Worm (Caenorhabditis elegans) whole organism, L3 larva: ENCODE data around the gene ajm-1.

Experiments used
- R02D3.7 ChIP-seq: fragments of 150-350 bp; optimal IDR thresholded peaks from 2 replicates; lab custom pipeline; 2014; ENCODE audit warnings: missing biosample characterization, missing genetic modification characterization
- ZK546.5 ChIP-seq: sonication (generic microtip); optimal IDR thresholded peaks from 2 replicates; lab custom pipeline; 2017; ENCODE audit warnings: missing biosample characterization, missing genetic modification characterization
- ama-1 ChIP-seq: fragments of 150-350 bp; optimal IDR thresholded peaks from 2 replicates; lab custom pipeline; 2018
- ceh-16 ChIP-seq: sonication (generic microtip); optimal IDR thresholded peaks from 2 replicates; lab custom pipeline; 2017; ENCODE audit warnings: missing biosample characterization, missing genetic modification characterization
- ceh-28 ChIP-seq: fragments of 150-350 bp; optimal IDR thresholded peaks from 2 replicates; lab custom pipeline; 2014; ENCODE audit warnings: missing biosample characterization, missing genetic modification reagents, missing genetic modification characterization
- ceh-82 ChIP-seq: fragments of 150-350 bp; optimal IDR thresholded peaks from 2 replicates; lab custom pipeline; 2014; ENCODE audit warnings: missing biosample characterization, missing genetic modification characterization
- ceh-9 ChIP-seq: sonication (generic microtip); optimal IDR thresholded peaks from 2 replicates; lab custom pipeline; 2018; ENCODE audit warnings: missing biosample characterization, missing genetic modification characterization
- egl-27 ChIP-seq: sonication (generic microtip); optimal IDR thresholded peaks from 4 replicates; lab custom pipeline; 2017; ENCODE audit warnings: missing biosample characterization, missing genetic modification reagents, missing genetic modification characterization
- egl-5 ChIP-seq: fragments of 150-350 bp; optimal IDR thresholded peaks from 2 replicates; lab custom pipeline; 2017; ENCODE audit warnings: missing biosample characterization, missing genetic modification reagents, missing genetic modification characterization, inconsistent platforms
- elt-1 ChIP-seq: fragments of 150-350 bp; optimal IDR thresholded peaks from 2 replicates; lab custom pipeline; 2014; ENCODE audit warnings: missing biosample characterization, missing genetic modification characterization
- elt-2 ChIP-seq: sonication (generic microtip); optimal IDR thresholded peaks from 2 replicates; lab custom pipeline; 2016; ENCODE audit warnings: missing genetic modification reagents, mild to moderate bottlenecking, missing genetic modification characterization, missing compliant biosample characterization
- elt-3 ChIP-seq, 3 experiments: fragments of 150-350 bp in 1 of 3; sonication (generic microtip) in 2 of 3; optimal IDR thresholded peaks; 2 replicates in 2 of 3; 4 replicates in 1 of 3; lab custom pipeline; 2014 to 2017; ENCODE audit warnings: missing biosample characterization in 3 of 3, missing genetic modification characterization in 3 of 3
- fkh-10 ChIP-seq: sonication (generic microtip); optimal IDR thresholded peaks from 2 replicates; lab custom pipeline; 2017; ENCODE audit warnings: missing biosample characterization, missing genetic modification reagents, missing genetic modification characterization
- fkh-2 ChIP-seq: fragments of 150-350 bp; optimal IDR thresholded peaks from 2 replicates; lab custom pipeline; 2014; ENCODE audit warnings: missing biosample characterization, missing genetic modification reagents, missing genetic modification characterization
- hmg-11 ChIP-seq: sonication (generic microtip); optimal IDR thresholded peaks from 2 replicates; lab custom pipeline; 2016; ENCODE audit warnings: missing genetic modification characterization, missing compliant biosample characterization
- jun-1 ChIP-seq: fragments of 150-350 bp; optimal IDR thresholded peaks from 2 replicates; lab custom pipeline; 2014; ENCODE audit warnings: missing biosample characterization, missing genetic modification reagents, missing genetic modification characterization
- lin-39 ChIP-seq: fragments of 150-350 bp; optimal IDR thresholded peaks from 2 replicates; lab custom pipeline; 2018; ENCODE audit warnings: missing biosample characterization, missing genetic modification reagents, missing genetic modification characterization
- mdl-1 ChIP-seq: fragments of 150-350 bp; optimal IDR thresholded peaks from 2 replicates; lab custom pipeline; 2014; ENCODE audit warnings: missing biosample characterization, missing genetic modification characterization
- nfya-1 ChIP-seq: sonication (generic microtip); optimal IDR thresholded peaks from 2 replicates; lab custom pipeline; 2017; ENCODE audit warnings: missing genetic modification characterization, mild to moderate bottlenecking, missing compliant biosample characterization, antibody characterized with exemption, moderate library complexity; ENCODE audit not compliant: insufficient read depth
- nhr-23 ChIP-seq: fragments of 150-350 bp; optimal IDR thresholded peaks from 2 replicates; lab custom pipeline; 2014; ENCODE audit warnings: missing biosample characterization, missing genetic modification reagents, missing genetic modification characterization
- nhr-237 ChIP-seq: fragments of 150-350 bp; optimal IDR thresholded peaks from 2 replicates; lab custom pipeline; 2014; ENCODE audit warnings: missing biosample characterization, missing genetic modification characterization
- nhr-25 ChIP-seq: sonication (generic microtip); optimal IDR thresholded peaks from 2 replicates; lab custom pipeline; 2017; ENCODE audit warnings: missing biosample characterization, missing genetic modification characterization
- nhr-28 ChIP-seq: fragments of 150-350 bp; optimal IDR thresholded peaks from 2 replicates; lab custom pipeline; 2014; ENCODE audit warnings: missing biosample characterization, missing genetic modification characterization
- nhr-43 ChIP-seq: sonication (generic microtip); optimal IDR thresholded peaks from 2 replicates; lab custom pipeline; 2016; ENCODE audit warnings: mild to moderate bottlenecking, missing genetic modification characterization, missing compliant biosample characterization; ENCODE audit not compliant: poor library complexity, severe bottlenecking
- nhr-67 ChIP-seq: fragments of 150-350 bp; optimal IDR thresholded peaks from 2 replicates; lab custom pipeline; 2014; ENCODE audit warnings: missing biosample characterization, missing genetic modification characterization
- nhr-76 ChIP-seq: fragments of 150-350 bp; sonication (generic microtip); optimal IDR thresholded peaks from 5 replicates; lab custom pipeline; 2014; ENCODE audit warnings: missing biosample characterization, missing genetic modification characterization
- nhr-77 ChIP-seq: fragments of 150-350 bp; optimal IDR thresholded peaks from 2 replicates; lab custom pipeline; 2014; ENCODE audit warnings: missing biosample characterization, missing genetic modification characterization
- pha-4 ChIP-seq: fragments of 150-350 bp; optimal IDR thresholded peaks from 2 replicates; lab custom pipeline; 2014; ENCODE audit warnings: missing biosample characterization, missing genetic modification reagents, missing genetic modification characterization
- pqm-1 ChIP-seq: fragments of 150-350 bp; optimal IDR thresholded peaks from 2 replicates; lab custom pipeline; 2017; ENCODE audit warnings: missing biosample characterization, missing genetic modification characterization, inconsistent platforms
- sea-2 ChIP-seq: fragments of 150-350 bp; sonication (generic microtip); optimal IDR thresholded peaks from 4 replicates; lab custom pipeline; 2014; ENCODE audit warnings: missing biosample characterization, missing genetic modification reagents, missing genetic modification characterization
- tbx-2 ChIP-seq: sonication (generic microtip); optimal IDR thresholded peaks from 2 replicates; lab custom pipeline; 2016; ENCODE audit warnings: mild to moderate bottlenecking, missing genetic modification characterization, missing compliant biosample characterization
- unc-39 ChIP-seq: sonication (generic microtip); optimal IDR thresholded peaks from 4 replicates; lab custom pipeline; 2017; ENCODE audit warnings: missing biosample characterization, missing genetic modification characterization
- unc-62 ChIP-seq: fragments of 150-350 bp; sonication (generic microtip); optimal IDR thresholded peaks from 4 replicates; lab custom pipeline; 2014; ENCODE audit warnings: missing biosample characterization, missing genetic modification reagents, missing genetic modification characterization
- ztf-4 ChIP-seq: fragments of 150-350 bp; optimal IDR thresholded peaks from 2 replicates; lab custom pipeline; 2014; ENCODE audit warnings: missing biosample characterization, missing genetic modification characterization

The ajm-1 gene

DNA sequence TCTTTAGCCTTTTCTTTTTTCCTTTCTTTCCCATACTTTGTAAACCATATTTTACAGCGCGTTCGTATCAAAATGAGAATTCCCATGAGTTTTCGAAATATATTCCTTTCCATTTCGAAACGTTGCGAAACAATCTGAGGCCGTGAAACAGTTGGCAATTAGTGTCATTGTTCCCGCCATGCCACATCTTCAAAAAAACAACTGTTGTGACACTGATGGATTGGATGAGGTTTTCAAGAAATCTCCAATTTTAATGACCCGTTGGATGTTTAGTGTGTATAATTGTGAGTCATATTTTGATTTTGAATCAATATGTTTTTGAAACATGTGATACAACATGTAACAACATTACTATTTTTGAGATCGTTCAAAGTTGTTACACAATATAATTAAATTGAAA, 13.7 kb upstream of the ajm-1 start:
- TF ChIP-seq egl-5 (tag; lab: Kevin White, UChicago) (peak; percentile 75), unc-39 (tag; lab: Kevin White, UChicago) (no peak)

DNA sequence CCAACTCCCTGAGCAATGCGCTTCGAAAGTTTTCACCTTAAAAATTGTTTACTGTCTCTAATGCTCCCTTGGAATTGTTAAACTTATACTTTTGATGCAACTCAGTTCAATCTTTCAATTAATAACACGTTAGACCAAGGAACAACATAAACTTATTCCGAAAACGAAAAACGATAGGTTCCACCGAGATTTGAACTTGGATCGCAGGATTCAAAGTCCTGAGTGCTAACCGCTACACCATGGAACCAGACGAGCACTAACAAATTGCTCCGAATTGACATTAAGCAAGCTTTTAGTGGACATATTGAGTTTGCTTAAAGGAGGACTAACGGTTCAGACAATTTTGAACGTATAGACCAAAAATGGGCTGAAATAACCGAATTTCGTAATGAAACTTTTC, 8.2 kb upstream of the ajm-1 start:
- no peak for TF ChIP-seq nhr-28 (tag; lab: Kevin White, UChicago)
- no peak for TF ChIP-seq ceh-28
- TF ChIP-seq pqm-1 (tag; lab: Kevin White, UChicago) = no peak
- no peak for TF ChIP-seq nhr-77 (tag; lab: Kevin White, UChicago)
- no peak for TF ChIP-seq nfya-1 (tag; lab: Kevin White, UChicago)
- no peak for TF ChIP-seq egl-27 (tag; lab: Kevin White, UChicago)
- TF ChIP-seq elt-3 (tag; optimal IDR thresholded peaks at IDR 0.05; lab: Kevin White, UChicago) = no peak
- no peak for TF ChIP-seq fkh-10 (GFP tag; lab: Kevin White, UChicago)
- TF ChIP-seq mdl-1 (tag; lab: Kevin White, UChicago) = no peak
- no peak for TF ChIP-seq unc-39 (tag; lab: Kevin White, UChicago)
- TF ChIP-seq hmg-11 (tag; lab: Kevin White, UChicago) = no peak
- no peak for TF ChIP-seq egl-5 (tag; lab: Kevin White, UChicago)
- no peak for TF ChIP-seq sea-2
- TF ChIP-seq nhr-76 = no peak
- TF ChIP-seq ceh-9 (tag; lab: Kevin White, UChicago) = no peak
- TF ChIP-seq fkh-2 (tag; lab: Kevin White, UChicago) = no peak
- no peak for TF ChIP-seq lin-39 (tag; lab: Kevin White, UChicago)

DNA sequence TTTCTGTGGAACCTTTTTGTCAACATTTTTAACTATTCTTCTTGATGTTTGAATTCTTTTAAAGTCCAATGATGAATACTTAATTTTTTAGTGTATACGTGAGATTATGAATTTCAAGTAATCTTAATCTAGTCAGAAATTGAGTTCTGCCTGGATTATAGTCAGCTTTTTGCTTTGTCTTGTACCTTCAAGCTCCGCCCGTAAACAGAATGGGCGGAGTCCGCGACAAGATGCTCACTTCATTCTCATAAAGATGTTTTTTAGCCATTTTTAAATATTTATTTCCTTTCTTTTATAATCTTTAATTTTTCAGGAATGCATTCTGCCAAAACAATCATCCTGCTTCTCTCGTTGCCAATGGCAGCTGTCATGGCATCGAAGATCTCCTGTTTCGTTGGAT, 5.9 kb upstream of the ajm-1 start, which contains the start of gene F47E1.1:
Gene F47E1.1, plus strand, starts transcription at position 301 of the 400 bp plus-strand sequence.
- TF ChIP-seq nhr-28 (tag; lab: Kevin White, UChicago) = no peak
- TF ChIP-seq, all 47 proteins: peak for 0

DNA sequence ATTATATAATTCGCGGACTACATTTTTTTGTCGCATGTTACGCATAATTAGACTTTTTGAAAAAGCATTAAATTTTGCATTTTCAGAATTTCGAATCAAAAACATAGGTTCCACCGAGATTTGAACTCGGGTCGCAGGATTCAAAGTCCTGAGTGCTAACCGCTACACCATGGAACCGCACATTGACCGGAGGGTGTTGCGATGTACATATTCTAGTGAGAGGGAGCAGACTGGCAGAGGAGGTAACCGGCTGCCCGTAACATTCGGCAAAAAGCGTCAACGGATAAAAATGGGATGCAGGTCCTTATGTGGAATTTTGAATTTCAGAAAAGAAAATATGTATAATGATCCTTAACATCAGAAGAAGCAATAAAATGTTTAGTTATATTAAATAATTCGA, 4.6 kb upstream of the ajm-1 start:
- TF ChIP-seq tbx-2 (peak; percentile 23), fkh-2 (tag; lab: Kevin White, UChicago) (no peak), ceh-82 (no peak), hmg-11 (tag; lab: Kevin White, UChicago) (peak; percentile 46), nhr-67 (tag; lab: Kevin White, UChicago) (no peak), sea-2 (no peak), ztf-4 (tag; lab: Kevin White, UChicago) (no peak), ceh-16 (tag; lab: Kevin White, UChicago) (no peak), ZK546.5 (tag; lab: Kevin White, UChicago) (no peak), nfya-1 (tag; lab: Kevin White, UChicago) (peak; percentile 32), fkh-10 (GFP tag; lab: Kevin White, UChicago) (no peak), nhr-237 (no peak), pha-4 (tag; lab: Kevin White, UChicago) (peak; percentile 11), nhr-76 (no peak), jun-1 (tag; lab: Kevin White, UChicago) (no peak), ama-1 (lab: Kevin White, UChicago) (no peak), R02D3.7 (tag; lab: Kevin White, UChicago) (no peak), nhr-43 (peak; percentile 61), elt-2 (peak; percentile 14)
- TF ChIP-seq, all 47 proteins: peak for 6

DNA sequence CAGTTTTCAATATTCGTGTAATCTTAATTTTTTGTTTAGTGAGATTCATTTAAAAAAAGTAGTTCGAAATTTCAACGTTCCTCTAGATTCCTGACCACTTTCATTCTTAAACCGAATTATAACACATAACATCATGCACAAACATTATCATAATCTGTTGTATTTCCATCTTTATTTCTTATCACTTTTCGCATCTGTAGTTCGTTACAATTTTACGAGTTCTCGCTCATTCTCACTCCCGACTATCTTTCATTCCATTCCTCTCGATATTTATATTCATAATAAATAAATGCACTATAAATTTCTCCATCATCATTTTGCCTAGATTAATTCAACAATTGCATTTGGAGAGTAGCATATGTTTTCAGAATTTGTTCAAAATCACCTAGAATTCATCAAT, 1.5 kb upstream of the ajm-1 start:
- TF ChIP-seq egl-5 (tag; lab: Kevin White, UChicago) (no peak), elt-2 (peak; percentile 17), nhr-237 (no peak), nhr-23 (tag; lab: Kevin White, UChicago) (no peak), pqm-1 (tag; lab: Kevin White, UChicago) (peak; percentile 65)
- TF ChIP-seq, all 47 proteins: peak for 2

DNA sequence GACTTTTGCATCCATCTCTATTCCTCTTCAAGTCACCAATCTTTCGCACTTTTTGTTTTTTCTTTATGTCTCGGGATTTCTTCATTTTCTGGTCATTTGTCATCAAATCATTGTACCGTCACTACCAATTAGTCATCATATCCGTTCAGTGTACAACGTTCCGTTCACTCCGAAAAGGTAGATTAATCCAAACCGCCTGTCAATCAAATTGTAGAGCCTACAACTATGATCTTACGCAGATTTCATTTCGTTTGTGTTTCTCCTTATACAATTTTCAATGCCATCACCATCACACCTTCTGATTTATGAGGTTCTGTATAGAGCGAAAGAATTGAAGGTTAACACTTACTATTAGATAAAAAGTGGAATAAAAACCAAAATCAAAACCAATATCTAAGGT, 3.1 kb downstream of the ajm-1 start:
- no peak for TF ChIP-seq ztf-4 (tag; lab: Kevin White, UChicago)
- TF ChIP-seq nhr-23 (tag; lab: Kevin White, UChicago) = peak; percentile 7
- peak; percentile 82 for TF ChIP-seq nhr-25 (tag; lab: Kevin White, UChicago)
- TF ChIP-seq elt-1 (tag; lab: Kevin White, UChicago) = peak; percentile 27
- no peak for TF ChIP-seq nhr-43
- TF ChIP-seq unc-62 = peak; percentile 32
- TF ChIP-seq, all 47 proteins: peak for 4
